Fruit fly (Drosophila melanogaster): ENCODE measurements around the gene Vha100-1.

Gene Vha100-1

dm6 chr3R:29157418-29158398, 26.7 kb downstream of the Vha100-1 start, which contains the start of gene rdog (continued):
- TF ChIP-seq CG7357 (GFP tag; IDR thresholded peaks at IDR 0.05) (peak; percentile 56; the same call in 2 of the 3 replicates), CG7839 (tag; optimal IDR thresholded peaks at IDR 0.05) (peak; percentile 88), Xbp1 (GFP tag; optimal IDR thresholded peaks at IDR 0.05) (peak; percentile 84), CG6654 (GFP tag; optimal IDR thresholded peaks at IDR 0.05) (peak; percentile 36), oc (tag; optimal IDR thresholded peaks at IDR 0.05) (peak; percentile 25), Aef1 (GFP tag; IDR thresholded peaks at IDR 0.05) (peak; percentile 42; the same call in 1 of the 3 replicates), inv (GFP tag; IDR thresholded peaks at IDR 0.05; ENCODE audit: partially characterized antibody) (no peak), CG10147 (GFP tag; optimal IDR thresholded peaks at IDR 0.05) (peak; percentile 80), zen (tag; optimal IDR thresholded peaks at IDR 0.05) (peak; percentile 77), Spps (tag; optimal IDR thresholded peaks at IDR 0.05) (peak; percentile 50), yki (optimal IDR thresholded peaks at IDR 0.05) (peak; percentile 5), CG7372 (GFP tag; IDR thresholded peaks at IDR 0.05) (no peak), sisA (GFP tag; IDR thresholded peaks at IDR 0.05) (peak; percentile 69), Mad (GFP tag; optimal IDR thresholded peaks at IDR 0.05) (peak; percentile 76), pum (GFP tag; optimal IDR thresholded peaks at IDR 0.05) (peak; percentile 83), CG16779 (GFP tag; IDR thresholded peaks at IDR 0.05) (no peak), HLH3B (GFP tag; IDR thresholded peaks at IDR 0.05) (peak; percentile 53), CG6854 (GFP tag; optimal IDR thresholded peaks at IDR 0.05) (peak; percentile 72), ro (GFP tag; IDR thresholded peaks at IDR 0.05) (no peak), CG8281 (tag; optimal IDR thresholded peaks at IDR 0.05) (peak; percentile 25), CG1647 (GFP tag; optimal IDR thresholded peaks at IDR 0.05) (peak; percentile 47), nau (GFP tag; optimal IDR thresholded peaks at IDR 0.05) (peak; percentile 75), gsb-n (tag; optimal IDR thresholded peaks at IDR 0.05) (peak; percentile 76), Tbp (GFP tag; optimal IDR thresholded peaks at IDR 0.05) (no peak), hth (optimal IDR thresholded peaks at IDR 0.05) (no peak), HHEX (GFP tag; optimal IDR thresholded peaks at IDR 0.05) (peak; percentile 75), kni (GFP tag; optimal IDR thresholded peaks at IDR 0.05) (peak; percentile 34), Dll (GFP tag; IDR thresholded peaks at IDR 0.05; ENCODE audit: partially characterized antibody) (no peak), amos (GFP tag; IDR thresholded peaks at IDR 0.05; ENCODE audit: partially characterized antibody) (peak; percentile 43; the same call in 1 of the 2 replicates), CG14014 (GFP tag; IDR thresholded peaks at IDR 0.05) (peak; percentile 40; the same call in 1 of the 2 replicates), CG8290 (GFP tag; optimal IDR thresholded peaks at IDR 0.05) (peak; percentile 71), CG8290 (tag; optimal IDR thresholded peaks at IDR 0.05) (peak in 1 of 2 experiments; percentile 84), vvl (GFP tag; IDR thresholded peaks at IDR 0.05) (peak; percentile 56; the same call in 1 of the 2 replicates), abd-A (tag; optimal IDR thresholded peaks at IDR 0.05) (peak; percentile 64), GATAe (GFP tag; conservative IDR thresholded peaks at IDR 0.05) (no peak), Hand (GFP tag; optimal IDR thresholded peaks at IDR 0.05) (peak; percentile 73), pros (GFP tag; optimal IDR thresholded peaks at IDR 0.05) (no peak), luna (GFP tag; optimal IDR thresholded peaks at IDR 0.05) (peak; percentile 47), bcd (GFP tag; optimal IDR thresholded peaks at IDR 0.05) (peak; percentile 82), dati (GFP tag; IDR thresholded peaks at IDR 0.05) (no peak), E2f2 (GFP tag; IDR thresholded peaks at IDR 0.05) (peak; percentile 43; the same call in 1 of the 2 replicates), Neu2 (GFP tag; optimal IDR thresholded peaks at IDR 0.05; ENCODE audit: borderline replicate concordance) (peak; percentile 2), ranshi (GFP tag; IDR thresholded peaks at IDR 0.05) (0 out of 2 replicates have a peak, but pooled peaks have one; percentile 47), Rx (GFP tag; IDR thresholded peaks at IDR 0.05) (peak; percentile 42; the same call in 1 of the 2 replicates), CG6272 (GFP tag; IDR thresholded peaks at IDR 0.05) (no peak), br (optimal IDR thresholded peaks at IDR 0.05) (no peak), pita (GFP tag; optimal IDR thresholded peaks at IDR 0.05) (no peak), CG10321 (GFP tag; IDR thresholded peaks at IDR 0.05) (no peak), YL-1 (GFP tag; optimal IDR thresholded peaks at IDR 0.05) (peak; percentile 75)
